Fruit fly (Drosophila melanogaster) S2 (cell line): ENCODE measurements around the gene CG11342.

ENCODE experiments used
- CG8478 ChIP-seq: fragments of >200 bp; optimal IDR thresholded peaks from 2 replicates; lab custom pipeline; 2018
- CTCF ChIP-seq, 2 experiments: fragments of >200 bp; optimal IDR thresholded peaks; 2 replicates each; lab custom pipeline; 2018

DNA sequence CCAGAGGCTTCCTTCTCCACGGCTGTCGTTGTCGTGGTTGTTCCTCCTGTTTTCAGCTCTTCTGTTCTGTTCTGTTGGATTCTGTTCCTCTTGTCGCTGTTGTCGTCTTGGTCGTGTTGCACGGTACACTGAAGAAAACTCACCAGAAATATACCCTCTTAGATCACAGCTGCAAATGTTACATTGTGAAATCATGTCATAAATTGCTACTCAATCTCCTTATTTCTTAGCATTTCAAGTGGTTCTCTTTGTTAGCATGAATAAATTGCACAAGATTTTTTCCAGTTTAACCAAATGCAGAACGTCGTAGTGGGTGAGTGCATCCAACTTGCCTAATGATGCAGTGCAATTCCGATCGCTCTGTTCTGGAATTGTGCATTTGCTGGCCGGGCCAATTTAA, 30.6 kb upstream of the CG11342 start:
- TF ChIP-seq CG8478 (lab: Kevin White, UChicago), result no peak
- TF ChIP-seq CTCF (optimal IDR thresholded peaks at IDR 0.05; lab: Kevin White, UChicago), result no peak
